Fruit fly (Drosophila melanogaster) whole organism, prepupa: ENCODE results near the gene CG4069.
A peak's percentile ranks its signal among the peaks of the same experiment; 100 is the strongest.

ENCODE experiments used
- Blimp-1 ChIP-seq: fragments of 200-800 bp; sonication (Bioruptor generic); optimal IDR thresholded peaks from 3 replicates; lab custom pipeline; 2017; ENCODE audit warnings: missing biosample characterization, missing genetic modification characterization, mild to moderate bottlenecking, moderate library complexity, missing genetic modification reagents
- CG10631 ChIP-seq: fragments of 200-800 bp; sonication (Bioruptor generic); optimal IDR thresholded peaks from 2 replicates; lab custom pipeline; 2016; ENCODE audit warnings: missing biosample characterization, missing genetic modification characterization
- CG10669 ChIP-seq: fragments of 200-800 bp; sonication (Bioruptor generic); optimal IDR thresholded peaks from 3 replicates; lab custom pipeline; 2018; ENCODE audit warnings: missing biosample characterization, mild to moderate bottlenecking, missing genetic modification characterization, moderate library complexity
- CG11762 ChIP-seq: fragments of 200-800 bp; sonication (Bioruptor generic); optimal IDR thresholded peaks from 3 replicates; lab custom pipeline; 2016; ENCODE audit warnings: missing biosample characterization, missing genetic modification characterization; ENCODE audit not compliant: insufficient read depth
- CG1621 ChIP-seq: fragments of 200-800 bp; sonication (Bioruptor generic); optimal IDR thresholded peaks from 3 replicates; lab custom pipeline; 2018; ENCODE audit warnings: missing biosample characterization, mild to moderate bottlenecking, missing genetic modification characterization
- CG16779 ChIP-seq: fragments of 200-800 bp; sonication (Bioruptor generic); optimal IDR thresholded peaks from 3 replicates; lab custom pipeline; 2017; ENCODE audit warnings: missing biosample characterization, mild to moderate bottlenecking, missing genetic modification characterization
- CG3032 ChIP-seq: fragments of 200-800 bp; optimal IDR thresholded peaks from 2 replicates; lab custom pipeline; 2019; ENCODE audit warnings: missing biosample characterization, mild to moderate bottlenecking, missing genetic modification characterization, moderate library complexity
- CG31627 ChIP-seq: fragments of 200-800 bp; sonication (Bioruptor generic); optimal IDR thresholded peaks from 3 replicates; lab custom pipeline; 2016; ENCODE audit warnings: missing biosample characterization, missing genetic modification characterization
- CG32006 ChIP-seq: fragments of 200-800 bp; sonication (Bioruptor generic); optimal IDR thresholded peaks from 3 replicates; lab custom pipeline; 2017; ENCODE audit warnings: missing biosample characterization, mild to moderate bottlenecking, missing genetic modification characterization
- CG34406 ChIP-seq: fragments of 200-800 bp; sonication (Bioruptor generic); optimal IDR thresholded peaks from 3 replicates; lab custom pipeline; 2016; ENCODE audit warnings: missing biosample characterization, missing genetic modification characterization
- CG4318 ChIP-seq: fragments of 200-800 bp; sonication (Bioruptor generic); optimal IDR thresholded peaks from 3 replicates; lab custom pipeline; 2017; ENCODE audit warnings: missing biosample characterization, mild to moderate bottlenecking, missing genetic modification characterization
- CG6276 ChIP-seq: fragments of 200-800 bp; sonication (Bioruptor generic); optimal IDR thresholded peaks from 2 replicates; lab custom pipeline; 2017; ENCODE audit warnings: missing biosample characterization, mild to moderate bottlenecking, missing genetic modification characterization
- CG6792 ChIP-seq: fragments of 200-800 bp; sonication (Bioruptor generic); optimal IDR thresholded peaks from 3 replicates; lab custom pipeline; 2016; ENCODE audit warnings: missing biosample characterization, missing genetic modification characterization
- CG6854 ChIP-seq: fragments of 200-800 bp; sonication (Bioruptor generic); optimal IDR thresholded peaks from 2 replicates; lab custom pipeline; 2017; ENCODE audit warnings: missing biosample characterization, mild to moderate bottlenecking, missing genetic modification characterization
- CG8119 ChIP-seq: fragments of 200-800 bp; sonication (Bioruptor generic); IDR thresholded peaks from 3 replicates; pipeline ENCODE4 v1.3.6; 2022; ENCODE audit warnings: missing biosample characterization, missing genetic modification characterization
- CG8319 ChIP-seq: fragments of 200-800 bp; sonication (Bioruptor generic); optimal IDR thresholded peaks from 3 replicates; lab custom pipeline; 2016; ENCODE audit warnings: missing biosample characterization, missing genetic modification characterization
- CG9139 ChIP-seq: fragments of 200-800 bp; sonication (Bioruptor generic); optimal IDR thresholded peaks from 3 replicates; lab custom pipeline; 2017; ENCODE audit warnings: missing biosample characterization, mild to moderate bottlenecking, missing genetic modification characterization
- Eip75B ChIP-seq: fragments of 200-800 bp; sonication (Bioruptor generic); optimal IDR thresholded peaks from 3 replicates; lab custom pipeline; 2016; ENCODE audit warnings: missing biosample characterization, missing genetic modification characterization
- Eip93F ChIP-seq: fragments of 200-800 bp; sonication (Bioruptor generic); optimal IDR thresholded peaks from 2 replicates; lab custom pipeline; 2016; ENCODE audit warnings: missing biosample characterization, mild to moderate bottlenecking, missing genetic modification characterization
- Ets21C ChIP-seq: fragments of 200-800 bp; sonication (Bioruptor generic); optimal IDR thresholded peaks from 3 replicates; lab custom pipeline; 2016; ENCODE audit warnings: missing biosample characterization, missing genetic modification characterization
- Ets96B ChIP-seq: fragments of 200-800 bp; optimal IDR thresholded peaks from 2 replicates; lab custom pipeline; 2019; ENCODE audit warnings: missing biosample characterization, mild to moderate bottlenecking, missing genetic modification characterization, moderate library complexity
- Gug ChIP-seq: fragments of 200-800 bp; sonication (Bioruptor generic); IDR thresholded peaks from 2 replicates; pipeline ENCODE4 v1.3.6; 2022; ENCODE audit warnings: missing biosample characterization, missing genetic modification characterization
- Hr38 ChIP-seq: sonication (Bioruptor generic); optimal IDR thresholded peaks from 2 replicates; lab custom pipeline; 2016; ENCODE audit warnings: missing biosample characterization, missing genetic modification characterization
- Hr39 ChIP-seq: fragments of 200-800 bp; sonication (Bioruptor generic); optimal IDR thresholded peaks from 2 replicates; lab custom pipeline; 2016; ENCODE audit warnings: missing biosample characterization, missing genetic modification characterization
- Met ChIP-seq: fragments of 200-800 bp; sonication (Bioruptor generic); optimal IDR thresholded peaks from 3 replicates; lab custom pipeline; 2016; ENCODE audit warnings: missing biosample characterization, missing genetic modification characterization
- OdsH ChIP-seq: fragments of 200-800 bp; sonication (Bioruptor generic); optimal IDR thresholded peaks from 3 replicates; lab custom pipeline; 2016; ENCODE audit warnings: missing biosample characterization, missing genetic modification characterization
- Smox ChIP-seq: fragments of 200-800 bp; sonication (Bioruptor generic); optimal IDR thresholded peaks from 3 replicates; lab custom pipeline; 2016; ENCODE audit warnings: missing biosample characterization, missing genetic modification characterization
- Sox102F ChIP-seq: fragments of 200-800 bp; sonication (Bioruptor generic); optimal IDR thresholded peaks from 2 replicates; lab custom pipeline; 2016; ENCODE audit warnings: missing biosample characterization, mild to moderate bottlenecking, missing genetic modification characterization
- Sox14 ChIP-seq: fragments of 200-800 bp; sonication (Bioruptor generic); optimal IDR thresholded peaks from 3 replicates; lab custom pipeline; 2016; ENCODE audit warnings: missing biosample characterization, missing genetic modification characterization
- achi ChIP-seq: fragments of 200-800 bp; sonication (Bioruptor generic); optimal IDR thresholded peaks from 3 replicates; lab custom pipeline; 2016; ENCODE audit warnings: missing biosample characterization, missing genetic modification characterization
- acj6 ChIP-seq: fragments of 200-800 bp; sonication (Bioruptor generic); optimal IDR thresholded peaks from 3 replicates; lab custom pipeline; 2016; ENCODE audit warnings: missing biosample characterization, missing genetic modification characterization
- cyc ChIP-seq: fragments of 200-800 bp; sonication (Bioruptor generic); optimal IDR thresholded peaks from 3 replicates; lab custom pipeline; 2016; ENCODE audit warnings: missing biosample characterization, missing genetic modification characterization
- dac ChIP-seq: fragments of 200-800 bp; sonication (Bioruptor generic); optimal IDR thresholded peaks from 2 replicates; lab custom pipeline; 2017; ENCODE audit warnings: missing biosample characterization, mild to moderate bottlenecking, missing genetic modification characterization
- dsx ChIP-seq: fragments of 200-800 bp; optimal IDR thresholded peaks from 3 replicates; lab custom pipeline; 2019; ENCODE audit warnings: missing biosample characterization, mild to moderate bottlenecking, missing genetic modification characterization, moderate library complexity; ENCODE audit not compliant: poor library complexity, severe bottlenecking
- eg ChIP-seq: fragments of 200-800 bp; sonication (Bioruptor generic); IDR thresholded peaks from 3 replicates; pipeline ENCODE4 v1.3.6; 2022; ENCODE audit warnings: missing biosample characterization, missing genetic modification characterization
- esn ChIP-seq: fragments of 200-800 bp; sonication (Bioruptor generic); optimal IDR thresholded peaks from 2 replicates; lab custom pipeline; 2016; ENCODE audit warnings: missing biosample characterization, mild to moderate bottlenecking, missing genetic modification characterization, moderate library complexity
- fd59A ChIP-seq: fragments of 200-800 bp; sonication (Bioruptor generic); optimal IDR thresholded peaks from 2 replicates; lab custom pipeline; 2017; ENCODE audit warnings: missing biosample characterization, mild to moderate bottlenecking, missing genetic modification characterization, missing genetic modification reagents
- fd85E ChIP-seq: fragments of 200-800 bp; sonication (Bioruptor generic); optimal IDR thresholded peaks from 3 replicates; lab custom pipeline; 2016; ENCODE audit warnings: missing biosample characterization, missing genetic modification characterization
- fkh ChIP-seq: fragments of 200-800 bp; sonication (Bioruptor generic); optimal IDR thresholded peaks from 3 replicates; lab custom pipeline; 2017; ENCODE audit warnings: missing biosample characterization, mild to moderate bottlenecking, missing genetic modification characterization, moderate library complexity
- lz ChIP-seq: fragments of 200-800 bp; sonication (Bioruptor generic); optimal IDR thresholded peaks from 3 replicates; lab custom pipeline; 2016; ENCODE audit warnings: missing biosample characterization, missing genetic modification characterization
- net ChIP-seq: fragments of 200-800 bp; sonication (Bioruptor generic); optimal IDR thresholded peaks from 3 replicates; lab custom pipeline; 2016; ENCODE audit warnings: missing biosample characterization, missing genetic modification characterization
- pdm3 ChIP-seq: fragments of 200-800 bp; sonication (Bioruptor generic); optimal IDR thresholded peaks from 3 replicates; lab custom pipeline; 2016; ENCODE audit warnings: missing biosample characterization, missing genetic modification characterization
- spab ChIP-seq: fragments of 200-800 bp; sonication (Bioruptor generic); optimal IDR thresholded peaks from 2 replicates; lab custom pipeline; 2017; ENCODE audit warnings: missing biosample characterization, mild to moderate bottlenecking, missing genetic modification characterization, missing genetic modification reagents
- ss ChIP-seq, 2 experiments: fragments of 200-800 bp; sonication (Bioruptor generic); optimal IDR thresholded peaks; 2 replicates in 1 of 2; 3 replicates in 1 of 2; lab custom pipeline; 2017 to 2018; ENCODE audit warnings: mild to moderate bottlenecking in 2 of 2, missing biosample characterization in 2 of 2, missing genetic modification characterization in 2 of 2, moderate library complexity in 1 of 2
- svp ChIP-seq: fragments of 200-800 bp; sonication (Bioruptor generic); peaks from one replicate; lab custom pipeline; 2016; ENCODE audit warnings: missing biosample characterization, missing genetic modification characterization
- topi ChIP-seq: fragments of 200-800 bp; sonication (Bioruptor generic); optimal IDR thresholded peaks from 3 replicates; lab custom pipeline; 2016; ENCODE audit warnings: missing biosample characterization, missing genetic modification characterization

The CG4069 gene

DNA sequence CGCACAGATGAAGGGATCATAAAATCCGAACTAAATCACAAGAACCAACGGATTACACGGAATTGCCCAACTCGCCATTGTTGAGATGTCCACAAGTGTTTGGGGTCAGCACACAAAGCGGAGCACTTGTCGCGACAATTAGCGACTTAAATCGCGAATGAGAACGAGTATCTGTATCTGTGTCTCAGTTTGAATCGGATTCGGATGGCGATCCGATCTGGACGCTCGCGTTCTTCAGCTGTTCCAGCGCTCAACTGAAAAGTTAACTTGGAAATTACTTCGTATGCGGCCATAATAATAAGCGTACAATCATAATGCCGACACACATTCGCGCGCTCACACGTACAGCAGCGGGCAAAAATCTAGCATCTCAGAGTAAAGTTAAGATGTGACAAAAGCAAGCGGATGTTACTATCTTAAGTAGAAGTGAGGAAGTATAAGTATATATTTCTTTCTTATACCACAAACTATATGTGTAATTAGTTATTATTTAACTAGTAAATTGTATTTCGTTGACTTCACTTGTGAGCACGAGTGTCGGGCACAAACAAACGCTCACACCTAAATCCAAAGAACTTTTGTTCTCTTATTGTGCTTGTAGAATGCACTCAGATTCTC, 46.6 kb downstream of the CG4069 start, which contains the start of gene CG10660 (continued):
- peak; percentile 95 for TF ChIP-seq svp
- TF ChIP-seq CG10669, result peak; percentile 86
- peak; percentile 66 for TF ChIP-seq fd85E
- TF ChIP-seq net, result peak; percentile 94
- TF ChIP-seq Hr38 (GFP tag; lab: Kevin White, UChicago), result no peak
- peak; percentile 87 for TF ChIP-seq CG11762 (GFP tag; lab: Kevin White, UChicago)
- TF ChIP-seq Blimp-1 (GFP tag; lab: Kevin White, UChicago), result peak; percentile 65
- peak; percentile 66 for TF ChIP-seq Eip93F
- peak; percentile 91 for TF ChIP-seq topi (GFP tag; lab: Kevin White, UChicago)
- peak; percentile 92 for TF ChIP-seq Ets96B (tag; lab: Kevin White, UChicago)
- peak; percentile 85 for TF ChIP-seq Hr39
- peak; percentile 93 for TF ChIP-seq acj6 (GFP tag; lab: Kevin White, UChicago)
- TF ChIP-seq CG32006 (GFP tag; lab: Kevin White, UChicago), result peak; percentile 95
- TF ChIP-seq Met (GFP tag; lab: Kevin White, UChicago), result peak; percentile 93
- TF ChIP-seq CG1621 (tag; lab: Kevin White, UChicago), result peak; percentile 88
- peak; percentile 77 for TF ChIP-seq Ets21C (GFP tag; lab: Kevin White, UChicago)
- TF ChIP-seq CG9139 (GFP tag; lab: Kevin White, UChicago), result peak; percentile 64
- TF ChIP-seq CG6276 (GFP tag; lab: Kevin White, UChicago), result peak; percentile 94
- TF ChIP-seq pdm3 (GFP tag; lab: Kevin White, UChicago), result peak; percentile 94
- peak; percentile 95 for TF ChIP-seq OdsH
- peak; percentile 91 for TF ChIP-seq Sox102F (GFP tag; lab: Kevin White, UChicago)
- peak; percentile 93 for TF ChIP-seq achi (GFP tag; lab: Kevin White, UChicago)
- peak; percentile 95 for TF ChIP-seq esn
- TF ChIP-seq Smox (GFP tag; lab: Kevin White, UChicago), result peak; percentile 90

DNA sequence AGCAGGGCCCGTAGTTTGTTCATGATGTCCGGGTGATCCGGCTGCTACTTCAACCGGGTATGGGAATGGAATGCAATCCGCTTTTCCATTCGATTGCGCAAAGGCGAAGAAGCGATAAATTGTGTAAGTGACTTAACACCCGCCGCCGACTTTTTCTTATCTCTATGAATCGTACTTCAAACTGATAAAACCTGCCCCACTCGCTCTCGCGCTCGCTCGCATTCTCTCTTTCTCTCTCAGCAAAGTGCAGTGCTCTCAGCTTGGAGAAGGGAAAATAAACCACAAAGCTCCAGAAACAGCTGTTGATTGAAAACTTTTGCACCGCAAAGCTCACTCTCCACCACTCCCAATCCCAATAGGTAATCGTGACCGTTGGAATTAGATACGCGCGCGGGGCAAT, 47.2 kb downstream of the CG4069 start:
- TF ChIP-seq ss (GFP tag; optimal IDR thresholded peaks at IDR 0.05; lab: Kevin White, UChicago) (peak in 1 of 2 experiments; percentile 4), Gug (no peak), CG1621 (tag; lab: Kevin White, UChicago) (no peak), Eip93F (no peak), net (no peak), Ets96B (tag; lab: Kevin White, UChicago) (no peak), CG6792 (GFP tag; lab: Kevin White, UChicago) (no peak), CG16779 (tag; lab: Kevin White, UChicago) (peak; percentile 27), acj6 (GFP tag; lab: Kevin White, UChicago) (no peak), CG9139 (GFP tag; lab: Kevin White, UChicago) (peak; percentile 15), esn (no peak), fd85E (peak; percentile 42), fd59A (no peak), lz (GFP tag; lab: Kevin White, UChicago) (no peak), Smox (GFP tag; lab: Kevin White, UChicago) (no peak), CG6854 (GFP tag; lab: Kevin White, UChicago) (peak; percentile 42), CG8119 (peak; percentile 57; the same call in 2 of the 3 replicates), CG4318 (no peak), CG10631 (GFP tag; lab: Kevin White, UChicago) (no peak), CG11762 (GFP tag; lab: Kevin White, UChicago) (no peak), Hr39 (no peak), Blimp-1 (GFP tag; lab: Kevin White, UChicago) (no peak), cyc (no peak), spab (no peak), achi (GFP tag; lab: Kevin White, UChicago) (no peak), svp (no peak), topi (GFP tag; lab: Kevin White, UChicago) (no peak), CG3032 (tag; lab: Kevin White, UChicago) (no peak), dsx (GFP tag; lab: Kevin White, UChicago) (no peak), Hr38 (GFP tag; lab: Kevin White, UChicago) (no peak), fkh (GFP tag; lab: Kevin White, UChicago) (no peak), dac (GFP tag; lab: Kevin White, UChicago) (no peak), CG31627 (GFP tag; lab: Kevin White, UChicago) (no peak), Met (GFP tag; lab: Kevin White, UChicago) (no peak), pdm3 (GFP tag; lab: Kevin White, UChicago) (no peak), Sox14 (no peak), Eip75B (GFP tag; lab: Kevin White, UChicago) (no peak), CG8319 (GFP tag; lab: Kevin White, UChicago) (no peak), CG34406 (GFP tag; lab: Kevin White, UChicago) (no peak), eg (GFP tag; lab: Robert Waterston, UW) (peak; percentile 56; the same call in 2 of the 3 replicates), CG10669 (no peak)
